Fruit fly (Drosophila melanogaster) whole organism, larva: Measurements from ENCODE around the gene CG10011.

Experiments used
- noc ChIP-seq: fragments of 200-800 bp; sonication (Bioruptor generic); optimal IDR thresholded peaks from 3 replicates; lab custom pipeline; 2019; ENCODE audit warnings: missing biosample characterization, mild to moderate bottlenecking, missing genetic modification characterization, moderate library complexity

The CG10011 gene

DNA sequence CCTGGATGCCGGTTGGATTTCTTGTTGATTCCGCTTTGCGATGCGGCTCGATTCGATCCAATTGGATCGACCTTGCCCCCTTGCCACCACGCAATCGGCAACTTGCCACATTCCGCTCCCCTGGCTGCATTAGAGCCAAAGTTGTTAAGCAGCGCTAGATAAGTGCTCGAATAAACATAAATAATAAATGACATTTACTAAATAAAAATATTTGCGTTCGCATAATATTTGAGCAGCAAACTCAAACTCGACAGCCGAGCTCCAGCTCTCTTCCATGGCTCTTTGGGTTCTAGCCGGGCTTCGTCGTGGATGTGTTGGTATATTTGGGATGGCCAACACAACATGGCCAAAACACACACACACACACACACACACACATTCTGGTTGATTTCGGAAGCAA, 64.1 kb downstream of the CG10011 start:
- no peak for TF ChIP-seq noc (tag; lab: Kevin White, UChicago)

DNA sequence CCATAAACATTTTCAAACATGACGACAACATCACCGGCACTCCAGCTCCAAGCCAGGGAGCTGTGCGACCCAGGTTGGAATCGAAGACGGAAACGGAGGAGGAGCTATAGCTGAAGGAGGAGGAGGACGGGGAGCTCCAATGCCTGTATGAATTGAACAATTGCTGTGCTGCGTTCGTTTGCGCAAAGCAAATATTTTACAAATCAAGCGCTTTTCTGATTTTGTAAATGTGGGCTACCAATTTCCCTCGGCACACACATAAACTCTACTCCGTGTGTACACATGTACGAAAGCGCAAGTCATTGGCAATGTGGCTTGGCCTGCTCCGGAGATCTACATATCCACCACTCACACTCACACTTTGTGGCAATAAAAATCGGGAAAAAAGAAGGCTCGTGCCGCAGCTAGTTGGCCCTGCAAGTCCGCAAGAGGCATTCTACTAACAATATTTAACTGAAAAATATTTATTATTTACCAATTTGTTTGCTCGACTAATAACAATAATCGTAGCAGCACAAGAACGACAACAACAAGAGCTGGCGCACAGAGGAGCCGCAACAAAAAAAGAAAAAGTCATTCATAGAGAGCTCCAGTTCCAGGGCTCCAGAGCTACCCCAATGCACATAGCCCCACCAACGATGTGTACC, 65.2 kb downstream of the CG10011 start:
- TF ChIP-seq noc (tag; lab: Kevin White, UChicago), result no peak

DNA sequence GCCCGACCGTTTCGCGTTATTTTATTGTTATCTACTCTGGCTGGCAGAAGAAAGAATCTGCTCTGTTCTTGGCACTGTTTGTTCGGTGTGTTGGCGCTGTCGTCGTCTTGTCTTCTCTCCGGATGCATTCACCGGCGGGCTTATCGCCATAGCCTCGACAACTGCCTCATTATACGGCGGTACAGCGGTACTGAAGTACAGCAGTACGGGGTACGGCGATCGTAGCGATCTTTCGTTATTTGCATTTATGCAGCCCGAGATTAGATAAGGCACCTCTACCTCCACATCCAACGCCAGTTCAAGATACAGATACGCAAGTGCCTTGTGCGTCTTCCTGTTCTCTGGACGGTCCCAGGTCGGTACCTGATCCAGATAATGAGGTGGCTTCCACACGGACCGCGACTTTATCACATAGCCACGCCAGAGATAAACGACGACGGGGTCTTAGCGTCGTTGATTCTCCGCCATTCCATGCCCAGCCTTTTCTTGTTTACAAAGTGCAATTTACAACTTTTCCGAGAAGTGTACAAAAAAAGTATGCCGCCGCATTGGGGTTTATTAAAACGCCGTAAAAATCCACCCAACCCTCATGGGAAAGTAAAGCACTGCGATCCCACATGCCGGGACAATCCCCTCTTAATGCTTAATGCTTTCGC, 66.7 kb downstream of the CG10011 start:
- TF ChIP-seq noc (tag; lab: Kevin White, UChicago), result no peak

DNA sequence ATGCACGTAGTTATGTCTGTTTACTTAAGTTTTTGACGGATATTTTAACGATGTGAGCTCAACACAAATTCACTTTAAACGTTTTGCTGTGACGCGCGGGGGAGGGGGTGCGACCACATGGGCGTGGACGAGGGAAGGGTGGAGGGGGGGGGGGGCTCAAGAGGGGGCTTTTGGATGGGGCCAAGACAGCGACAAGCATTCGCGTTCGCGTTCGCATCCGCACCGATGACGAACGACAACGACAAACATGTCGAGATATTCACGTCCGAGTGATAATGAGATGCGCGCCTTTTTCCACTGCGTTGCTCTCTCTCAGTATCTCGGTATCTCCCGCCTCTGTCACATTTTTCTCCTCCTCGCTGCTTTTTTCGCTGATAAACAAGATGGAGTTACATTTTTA, 71.4 kb downstream of the CG10011 start:
- TF ChIP-seq noc (tag; lab: Kevin White, UChicago), result no peak

DNA sequence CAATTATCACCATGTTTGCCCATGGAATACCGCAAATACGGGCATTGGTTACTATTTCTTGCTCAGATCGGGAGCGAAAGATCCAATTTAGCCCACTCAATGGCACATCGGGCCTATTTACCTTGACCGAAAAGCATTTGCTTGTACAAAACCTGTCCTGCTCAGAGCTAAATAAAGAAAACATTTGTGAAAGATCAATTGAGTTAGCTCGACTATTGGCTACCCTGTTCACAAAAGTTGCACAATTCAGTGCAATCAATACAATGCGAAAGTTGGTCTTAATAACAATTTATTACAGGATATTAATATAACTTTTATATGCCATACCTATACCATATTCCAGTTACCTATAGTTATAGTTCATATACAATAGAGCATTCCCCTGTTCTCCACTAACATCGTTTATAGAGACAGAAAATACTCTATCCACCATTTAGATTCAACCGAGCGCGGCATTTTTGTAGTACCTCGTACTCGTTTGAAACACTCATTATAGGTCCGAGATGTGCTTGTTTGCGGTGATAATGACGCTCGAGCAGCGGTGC, 72.2 kb downstream of the CG10011 start:
- TF ChIP-seq noc (tag; lab: Kevin White, UChicago), result no peak

DNA sequence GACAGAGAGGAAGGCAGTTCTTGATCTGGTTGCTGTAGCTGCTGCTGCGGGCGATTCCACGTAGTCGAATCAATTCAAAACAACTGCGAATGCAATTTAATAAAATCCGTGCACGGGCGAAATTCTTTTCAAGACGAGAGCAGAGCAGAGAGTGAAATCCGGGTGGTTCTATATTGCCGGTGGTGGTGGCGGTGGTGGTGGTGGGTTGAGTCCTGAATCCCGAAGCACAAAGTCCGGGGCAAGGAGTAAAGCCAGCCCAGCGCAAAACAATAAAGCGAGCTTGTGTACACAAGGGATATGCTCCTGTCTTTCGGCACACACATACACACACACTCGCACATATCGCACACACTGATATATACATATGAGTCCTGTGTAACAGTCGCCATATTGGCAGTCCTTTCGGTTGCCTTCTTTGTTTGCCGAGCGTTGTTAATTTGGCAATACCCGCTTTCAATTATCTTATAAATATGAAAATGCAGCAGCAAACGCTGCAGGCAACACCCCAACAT, 73.5 kb downstream of the CG10011 start:
- no peak for TF ChIP-seq noc (tag; lab: Kevin White, UChicago)

DNA sequence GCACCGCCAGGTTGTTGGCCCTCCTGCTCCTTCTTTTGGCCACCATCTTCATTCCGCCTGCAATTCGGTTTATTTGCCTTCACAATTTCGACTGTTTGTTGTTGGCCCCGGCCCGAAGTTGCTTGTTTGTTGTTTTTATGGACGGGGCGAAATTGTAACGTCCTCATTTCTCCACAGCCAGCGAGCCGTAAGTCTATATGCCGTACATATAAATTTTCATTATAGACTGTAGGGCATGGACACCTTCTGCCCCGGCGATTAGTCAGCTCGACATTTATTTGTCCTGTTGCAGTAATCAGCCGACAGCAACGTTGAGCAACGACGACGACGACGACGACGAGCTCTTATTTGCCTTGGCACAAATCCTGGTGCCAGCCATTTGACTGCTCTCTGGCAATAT, 76.1 kb downstream of the CG10011 start:
- TF ChIP-seq noc (tag; lab: Kevin White, UChicago), result no peak
